Worm (Caenorhabditis elegans): Measurements from ENCODE around the gene T28A11.3.
A peak's percentile ranks its signal among the peaks of the same experiment; 100 is the strongest.

T28A11.3 gene

DNA sequence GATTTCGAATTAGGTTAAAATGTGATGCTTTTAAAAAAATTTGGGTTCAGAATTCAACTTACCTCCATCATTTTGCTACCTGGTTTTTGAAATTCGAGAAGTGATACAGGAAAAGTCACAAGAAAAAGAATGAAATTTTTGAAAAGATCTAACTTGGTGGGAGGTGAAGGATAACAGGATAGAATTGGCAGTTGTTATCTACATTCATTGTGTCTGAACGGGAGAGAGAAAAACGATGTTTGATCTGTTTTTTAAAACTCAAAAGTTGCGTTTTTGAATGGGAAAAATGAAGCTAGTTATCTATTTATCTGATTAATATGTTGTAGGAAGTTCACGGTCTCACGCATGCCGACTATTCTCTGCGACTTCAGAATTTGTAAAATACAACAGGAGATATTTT, 12.2 kb downstream of the T28A11.3 start, which contains the start of gene F35F10.7:
Gene F35F10.7 (minus strand): TSS at position 101 of the 400 bp plus-strand sequence.
- TF ChIP-seq lin-26 (GFP tag; IDR thresholded peaks at IDR 0.05): no peak
- TF ChIP-seq lin-35 (GFP tag; optimal IDR thresholded peaks at IDR 0.05): no peak
- no peak for TF ChIP-seq Y67H2A.10 (GFP tag; conservative IDR thresholded peaks at IDR 0.05)
- TF ChIP-seq snpc-1.1 (tag; optimal IDR thresholded peaks at IDR 0.05; ENCODE audit: insufficient read depth): no peak
- no peak for TF ChIP-seq snpc-1.3 (tag; optimal IDR thresholded peaks at IDR 0.05; ENCODE audit: insufficient read depth)
- TF ChIP-seq F37B4.10 (GFP tag; IDR thresholded peaks at IDR 0.05): no peak
- TF ChIP-seq egl-44 (GFP tag; IDR thresholded peaks at IDR 0.05): no peak
- no peak for TF ChIP-seq unc-62 (GFP tag; optimal IDR thresholded peaks at IDR 0.05)
- TF ChIP-seq hmg-1.2 (GFP tag; IDR thresholded peaks at IDR 0.05): no peak
- TF ChIP-seq F10E7.11 (tag; optimal IDR thresholded peaks at IDR 0.05): no peak
- no peak for TF ChIP-seq lin-40 (tag; optimal IDR thresholded peaks at IDR 0.05)
- TF ChIP-seq repo-1 (tag; optimal IDR thresholded peaks at IDR 0.05): no peak
- no peak for TF ChIP-seq ceh-27 (GFP tag; optimal IDR thresholded peaks at IDR 0.05)
- TF ChIP-seq C17E4.6 (GFP tag; IDR thresholded peaks at IDR 0.05): no peak

DNA sequence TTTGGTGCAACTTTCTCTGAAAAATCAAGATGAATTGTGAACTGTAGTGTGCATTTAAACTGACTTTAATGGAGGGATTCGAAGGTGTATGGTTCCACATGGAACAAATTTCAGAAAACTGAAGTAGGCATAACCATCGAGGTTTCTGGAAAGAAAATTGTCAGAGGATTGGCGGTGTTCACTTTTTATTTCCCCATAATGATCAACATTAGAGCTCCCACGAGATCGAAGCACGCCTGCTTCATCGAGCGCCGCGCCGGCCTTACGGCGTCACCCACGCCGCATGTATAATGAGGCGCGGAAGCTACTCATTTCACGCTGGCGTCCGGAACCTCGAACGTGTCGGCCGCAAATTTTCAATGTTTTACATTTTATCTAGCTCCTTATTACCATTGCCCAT, 13.0 kb downstream of the T28A11.3 start:
- no peak for TF ChIP-seq madf-8 (GFP tag; conservative IDR thresholded peaks at IDR 0.05)
- TF ChIP-seq lin-35 (GFP tag; optimal IDR thresholded peaks at IDR 0.05): no peak
- TF ChIP-seq gei-17 (GFP tag; optimal IDR thresholded peaks at IDR 0.05): no peak
- TF ChIP-seq F57A8.1 (GFP tag; optimal IDR thresholded peaks at IDR 0.05): no peak
- no peak for TF ChIP-seq dox-1 (GFP tag; IDR thresholded peaks at IDR 0.05)
- peak; percentile 76; the same call in 1 of the 2 replicates for TF ChIP-seq bed-1 (GFP tag; IDR thresholded peaks at IDR 0.05)
- TF ChIP-seq zfh-2 (GFP tag; conservative IDR thresholded peaks at IDR 0.05): no peak
- no peak for TF ChIP-seq lag-1 (GFP tag; IDR thresholded peaks at IDR 0.05)
- TF ChIP-seq egl-18 (GFP tag; IDR thresholded peaks at IDR 0.05): peak; percentile 52; the same call in 1 of the 2 replicates

ce11 chrV:3289267-3289666, 14.1 kb downstream of the T28A11.3 start, which contains the start of gene F35F10.6:
F35F10.6 (minus strand) TSS chrV:3289367.
- no peak for TF ChIP-seq Y56A3A.18 (GFP tag; IDR thresholded peaks at IDR 0.05)
- no peak for TF ChIP-seq let-607 (tag; optimal IDR thresholded peaks at IDR 0.05)
- TF ChIP-seq zim-3 (tag; optimal IDR thresholded peaks at IDR 0.05): no peak
- TF ChIP-seq him-1 (tag; optimal IDR thresholded peaks at IDR 0.05): no peak
- no peak for TF ChIP-seq F52B5.7 (tag; optimal IDR thresholded peaks at IDR 0.05)
- no peak for TF ChIP-seq cebp-1 (GFP tag; IDR thresholded peaks at IDR 0.05)
- TF ChIP-seq cebp-1 (tag; optimal IDR thresholded peaks at IDR 0.05): no peak
- no peak for TF ChIP-seq ztf-18 (tag; optimal IDR thresholded peaks at IDR 0.05)
- TF ChIP-seq C06A6.2 (GFP tag; conservative IDR thresholded peaks at IDR 0.05): no peak
- TF ChIP-seq unc-130 (GFP tag; optimal IDR thresholded peaks at IDR 0.05): no peak
- TF ChIP-seq rcor-1 (GFP tag; IDR thresholded peaks at IDR 0.05): no peak
- no peak for TF ChIP-seq aptf-2 (GFP tag; conservative IDR thresholded peaks at IDR 0.05)
- no peak for TF ChIP-seq snpc-1.1 (tag; optimal IDR thresholded peaks at IDR 0.05; ENCODE audit: insufficient read depth)

DNA sequence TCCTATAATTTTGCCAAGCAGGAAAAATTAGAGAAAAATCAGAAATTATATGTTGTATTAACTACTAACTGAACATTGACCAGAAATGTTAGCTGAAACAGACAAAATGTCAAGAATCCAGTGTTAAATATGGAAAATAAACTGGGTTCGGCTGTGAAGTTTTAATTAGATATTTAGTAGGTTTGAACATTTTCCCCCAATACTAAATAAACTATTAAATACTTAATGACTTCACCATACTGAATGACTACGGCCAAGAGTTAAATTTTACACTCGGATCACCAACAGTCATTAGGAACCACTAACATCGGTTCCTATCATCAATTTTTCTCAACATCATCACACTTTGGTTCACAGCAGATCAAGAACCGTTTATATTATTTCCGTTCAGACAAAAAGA, 20.2 kb downstream of the T28A11.3 start:
- TF ChIP-seq rec-8 (tag; optimal IDR thresholded peaks at IDR 0.05): no peak
- no peak for TF ChIP-seq dpff-1 (tag; optimal IDR thresholded peaks at IDR 0.05)
- no peak for TF ChIP-seq C17E4.6 (GFP tag; IDR thresholded peaks at IDR 0.05)
- no peak for TF ChIP-seq snpc-1.3 (tag; optimal IDR thresholded peaks at IDR 0.05; ENCODE audit: insufficient read depth)
- TF ChIP-seq sptf-2 (GFP tag; optimal IDR thresholded peaks at IDR 0.05): no peak
- no peak for TF ChIP-seq attf-3 (GFP tag; conservative IDR thresholded peaks at IDR 0.05)
- TF ChIP-seq nfya-1 (tag; optimal IDR thresholded peaks at IDR 0.05; ENCODE audit: borderline replicate concordance, insufficient read depth): no peak
- TF ChIP-seq lsl-1 (GFP tag; optimal IDR thresholded peaks at IDR 0.05): no peak
- no peak for TF ChIP-seq lin-54 (GFP tag; optimal IDR thresholded peaks at IDR 0.05)
- no peak for TF ChIP-seq ccch-3 (GFP tag; optimal IDR thresholded peaks at IDR 0.05)
- no peak for TF ChIP-seq F55B11.4 (tag; optimal IDR thresholded peaks at IDR 0.05; ENCODE audit: borderline replicate concordance, insufficient read depth)
- no peak for TF ChIP-seq F23B12.7 (tag; optimal IDR thresholded peaks at IDR 0.05; ENCODE audit: insufficient read depth)

Data from whole organism, young adult.